Fruit fly (Drosophila melanogaster) whole organism, adult: ENCODE data around the gene CG7781.

ENCODE experiments used
- CG11617 ChIP-seq: fragments of 200-800 bp; sonication (Bioruptor generic); optimal IDR thresholded peaks from 2 replicates; lab custom pipeline; 2017; ENCODE audit warnings: mild to moderate bottlenecking, missing biosample characterization, missing genetic modification reagents, missing genetic modification characterization
- CG12768 ChIP-seq: fragments of 200-800 bp; sonication (Bioruptor generic); optimal IDR thresholded peaks from 2 replicates; lab custom pipeline; 2017; ENCODE audit warnings: missing biosample characterization, missing genetic modification characterization, mild to moderate bottlenecking, moderate library complexity, missing genetic modification reagents
- CG1620 ChIP-seq: fragments of 200-800 bp; sonication (Bioruptor generic); optimal IDR thresholded peaks from 2 replicates; lab custom pipeline; 2016; ENCODE audit warnings: missing biosample characterization, missing genetic modification characterization
- CG33017 ChIP-seq: fragments of 200-800 bp; sonication (Bioruptor generic); optimal IDR thresholded peaks from 2 replicates; lab custom pipeline; 2018; ENCODE audit warnings: missing biosample characterization, mild to moderate bottlenecking, missing genetic modification characterization, moderate library complexity
- CG7045 ChIP-seq: fragments of 200-800 bp; sonication (Bioruptor generic); optimal IDR thresholded peaks from 2 replicates; lab custom pipeline; 2017; ENCODE audit warnings: missing biosample characterization, mild to moderate bottlenecking, missing genetic modification characterization
- CG7101 ChIP-seq: fragments of 200-800 bp; sonication (Bioruptor generic); optimal IDR thresholded peaks from 2 replicates; lab custom pipeline; 2018; ENCODE audit warnings: missing biosample characterization, mild to moderate bottlenecking, missing genetic modification characterization, moderate library complexity
- Clk ChIP-seq: fragments of 200-800 bp; sonication (Bioruptor generic); optimal IDR thresholded peaks from 2 replicates; lab custom pipeline; 2017; ENCODE audit warnings: missing biosample characterization, missing genetic modification characterization
- Crg-1 ChIP-seq: fragments of 200-800 bp; sonication (Bioruptor generic); optimal IDR thresholded peaks from 2 replicates; lab custom pipeline; 2016; ENCODE audit warnings: missing biosample characterization, missing genetic modification characterization
- bab1 ChIP-seq: fragments of 200-800 bp; sonication (Bioruptor generic); optimal IDR thresholded peaks from 3 replicates; lab custom pipeline; 2019; ENCODE audit warnings: missing biosample characterization, mild to moderate bottlenecking, missing genetic modification characterization, moderate library complexity
- cic ChIP-seq: fragments of 200-800 bp; sonication (Bioruptor generic); optimal IDR thresholded peaks from 2 replicates; lab custom pipeline; 2017; ENCODE audit warnings: missing biosample characterization, mild to moderate bottlenecking, missing genetic modification characterization, moderate library complexity
- kay ChIP-seq: fragments of 200-800 bp; sonication (Bioruptor generic); peaks from one replicate; lab custom pipeline; 2016; ENCODE audit warnings: missing biosample characterization, missing genetic modification characterization, borderline replicate concordance
- ovo ChIP-seq: fragments of 200-800 bp; sonication (Bioruptor generic); optimal IDR thresholded peaks from 2 replicates; lab custom pipeline; 2016; ENCODE audit warnings: missing biosample characterization, missing genetic modification characterization
- pad ChIP-seq: fragments of 200-800 bp; sonication (Bioruptor generic); optimal IDR thresholded peaks from 3 replicates; lab custom pipeline; 2017; ENCODE audit warnings: missing biosample characterization, missing genetic modification characterization, mild to moderate bottlenecking, moderate library complexity, missing genetic modification reagents
- tj ChIP-seq: fragments of 200-800 bp; sonication (Bioruptor generic); optimal IDR thresholded peaks from 3 replicates; lab custom pipeline; 2017; ENCODE audit warnings: missing biosample characterization, mild to moderate bottlenecking, missing genetic modification characterization, moderate library complexity

- TF ChIP-seq bab1 (GFP tag; lab: Kevin White, UChicago) (peak; percentile 9), CG11617 (GFP tag; lab: Kevin White, UChicago) (no peak), Crg-1 (GFP tag; lab: Kevin White, UChicago) (no peak), CG1620 (GFP tag; lab: Kevin White, UChicago) (no peak), CG12768 (GFP tag; lab: Kevin White, UChicago) (peak; percentile 64), ovo (no peak), Clk (GFP tag; lab: Kevin White, UChicago) (no peak), kay (GFP tag; lab: Kevin White, UChicago) (no peak), CG7101 (peak; percentile 17), pad (GFP tag; lab: Kevin White, UChicago) (no peak), tj (no peak), cic (no peak), CG33017 (tag; lab: Kevin White, UChicago) (no peak), CG7045 (GFP tag; lab: Kevin White, UChicago) (no peak)
These were observed 46.2 kb upstream of the CG7781 start for dm6 chr2L:8371354-8371937.
